Fruit fly (Drosophila melanogaster): ENCODE data around the gene GAA1.

The GAA1 gene

DNA sequence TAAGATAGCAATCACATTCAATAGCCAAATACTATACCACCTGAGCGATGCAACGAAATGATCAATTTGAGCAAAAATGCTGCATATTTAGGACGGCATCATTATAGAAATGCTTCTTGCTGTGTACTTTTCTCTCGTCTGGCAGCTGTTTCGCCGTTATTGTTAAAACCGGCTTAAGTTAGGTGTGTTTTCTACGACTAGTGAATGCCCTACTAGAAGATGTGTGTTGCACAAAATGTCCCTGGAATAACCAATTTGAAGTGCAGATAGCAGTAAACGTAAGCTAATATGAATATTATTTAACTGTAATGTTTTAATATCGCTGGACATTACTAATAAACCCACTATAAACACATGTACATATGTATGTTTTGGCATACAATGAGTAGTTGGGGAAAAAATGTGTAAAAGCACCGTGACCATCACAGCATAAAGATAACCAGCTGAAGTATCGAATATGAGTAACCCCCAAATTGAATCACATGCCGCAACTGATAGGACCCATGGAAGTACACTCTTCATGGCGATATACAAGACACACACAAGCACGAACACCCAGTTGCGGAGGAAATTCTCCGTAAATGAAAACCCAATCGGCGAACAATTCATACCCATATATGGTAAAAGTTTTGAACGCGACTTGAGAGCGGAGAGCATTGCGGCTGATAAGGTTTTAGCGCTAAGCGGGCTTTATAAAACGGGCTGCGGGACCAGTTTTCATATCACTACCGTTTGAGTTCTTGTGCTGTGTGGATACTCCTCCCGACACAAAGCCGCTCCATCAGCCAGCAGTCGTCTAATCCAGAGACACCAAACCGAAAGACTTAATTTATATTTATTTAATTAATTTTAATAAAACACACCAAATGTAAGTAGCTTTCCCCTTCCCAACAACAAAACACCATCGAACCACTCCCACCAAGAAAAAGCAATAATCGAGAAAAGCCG is 27.3 kb upstream of the GAA1 start, which contains the start of gene Act5C (continued):
- TF ChIP-seq yki (optimal IDR thresholded peaks at IDR 0.05) (no peak), TFAM (GFP tag; optimal IDR thresholded peaks at IDR 0.05) (peak; percentile 75), B-H2 (GFP tag; optimal IDR thresholded peaks at IDR 0.05) (no peak), CrebB (tag; optimal IDR thresholded peaks at IDR 0.05) (peak; percentile 91), Nf-YC (tag; optimal IDR thresholded peaks at IDR 0.05) (peak; percentile 69), Hand (GFP tag; optimal IDR thresholded peaks at IDR 0.05) (peak; percentile 78), NfI (GFP tag; optimal IDR thresholded peaks at IDR 0.05) (peak; percentile 91), CG3995 (GFP tag; optimal IDR thresholded peaks at IDR 0.05) (peak; percentile 65), croc (GFP tag; conservative IDR thresholded peaks at IDR 0.05) (peak; percentile 92), Mes4 (GFP tag; optimal IDR thresholded peaks at IDR 0.05) (peak; percentile 90), slou (GFP tag; optimal IDR thresholded peaks at IDR 0.05) (peak; percentile 82), CG11723 (GFP tag; optimal IDR thresholded peaks at IDR 0.05) (peak; percentile 85), wor (GFP tag; IDR thresholded peaks at IDR 0.05) (peak; percentile 74), Atf-2 (GFP tag; optimal IDR thresholded peaks at IDR 0.05) (peak; percentile 92), Blimp-1 (GFP tag; optimal IDR thresholded peaks at IDR 0.05) (peak; percentile 89), Usf (GFP tag; optimal IDR thresholded peaks at IDR 0.05) (peak; percentile 86), CG6175 (GFP tag; IDR thresholded peaks at IDR 0.05) (peak; percentile 79), onecut (GFP tag; IDR thresholded peaks at IDR 0.05) (peak; percentile 93), tna (GFP tag; IDR thresholded peaks at IDR 0.05; ENCODE audit: partially characterized antibody) (no peak), slbo (GFP tag; IDR thresholded peaks at IDR 0.05) (peak; percentile 94), HHEX (GFP tag; optimal IDR thresholded peaks at IDR 0.05) (peak; percentile 90), sens (GFP tag) (peak; percentile 99), stc (GFP tag; IDR thresholded peaks at IDR 0.05) (peak; percentile 92), Hmx (GFP tag; optimal IDR thresholded peaks at IDR 0.05) (peak; percentile 67), CG13424 (tag; optimal IDR thresholded peaks at IDR 0.05) (peak; percentile 93), CG11696 (GFP tag; IDR thresholded peaks at IDR 0.05) (peak; percentile 78), Camta (GFP tag; optimal IDR thresholded peaks at IDR 0.05) (peak; percentile 94), CG3407 (GFP tag; optimal IDR thresholded peaks at IDR 0.05) (peak; percentile 92), Ets97D (GFP tag; optimal IDR thresholded peaks at IDR 0.05) (peak; percentile 83), CG10565 (GFP tag; optimal IDR thresholded peaks at IDR 0.05) (peak; percentile 90), Hr39 (optimal IDR thresholded peaks at IDR 0.05) (no peak), CG34376 (GFP tag; optimal IDR thresholded peaks at IDR 0.05) (peak; percentile 75), Lim3 (GFP tag; IDR thresholded peaks at IDR 0.05) (peak; percentile 69), lbe (GFP tag; optimal IDR thresholded peaks at IDR 0.05) (peak; percentile 96), CG10979 (tag; optimal IDR thresholded peaks at IDR 0.05) (peak; percentile 96), CG9932 (GFP tag; IDR thresholded peaks at IDR 0.05) (peak; percentile 91), danr (GFP tag; IDR thresholded peaks at IDR 0.05) (peak; percentile 81), CG7839 (tag; optimal IDR thresholded peaks at IDR 0.05) (peak; percentile 96), Fer3 (tag; optimal IDR thresholded peaks at IDR 0.05) (peak; percentile 93), sisA (GFP tag; IDR thresholded peaks at IDR 0.05) (peak; percentile 92), dysf (GFP tag; IDR thresholded peaks at IDR 0.05) (peak; percentile 95), CG6813 (GFP tag; optimal IDR thresholded peaks at IDR 0.05) (peak; percentile 88), sens-2 (GFP tag; IDR thresholded peaks at IDR 0.05) (peak; percentile 87), CG18599 (GFP tag; optimal IDR thresholded peaks at IDR 0.05) (peak; percentile 94), CG8944 (GFP tag; optimal IDR thresholded peaks at IDR 0.05) (peak; percentile 94), gt (GFP tag; IDR thresholded peaks at IDR 0.05) (peak; percentile 81; the same call in 1 of the 2 replicates), phol (tag; optimal IDR thresholded peaks at IDR 0.05) (peak; percentile 93), gsb (GFP tag; IDR thresholded peaks at IDR 0.05) (peak; percentile 86), CG32767 (GFP tag; IDR thresholded peaks at IDR 0.05) (peak; percentile 90), eve (GFP tag; optimal IDR thresholded peaks at IDR 0.05) (peak in 1 of 2 experiments; percentile 56)

Measured in whole organism, embryonic.